Fruit fly (Drosophila melanogaster) whole organism, wandering third instar larva: Measurements from ENCODE around the gene colt.

Experiments
- Abd-B ChIP-seq: fragments of >200 bp; optimal IDR thresholded peaks from 2 replicates; lab custom pipeline; 2017; ENCODE audit warnings: missing biosample characterization, missing genetic modification characterization
- CG32264 ChIP-seq: fragments of 200-800 bp; sonication (Bioruptor generic); optimal IDR thresholded peaks from 2 replicates; lab custom pipeline; 2016; ENCODE audit warnings: missing biosample characterization, missing genetic modification characterization
- CG9705 ChIP-seq: fragments of 200-800 bp; sonication (Bioruptor generic); optimal IDR thresholded peaks from 2 replicates; lab custom pipeline; 2018; ENCODE audit warnings: missing biosample characterization, mild to moderate bottlenecking, missing genetic modification characterization
- CrebA ChIP-seq: fragments of 200-800 bp; sonication (Bioruptor generic); optimal IDR thresholded peaks from 2 replicates; lab custom pipeline; 2016; ENCODE audit warnings: missing biosample characterization, mild to moderate bottlenecking, missing genetic modification characterization, borderline replicate concordance
- Dfd ChIP-seq: fragments of >200 bp; optimal IDR thresholded peaks from 2 replicates; lab custom pipeline; 2017; ENCODE audit warnings: missing biosample characterization, missing genetic modification characterization
- Dif ChIP-seq: fragments of 200-275, 200-300 bp; sonication (Bioruptor generic); optimal IDR thresholded peaks from 2 replicates; lab custom pipeline; 2018; ENCODE audit warnings: missing biosample characterization, missing genetic modification characterization; ENCODE audit not compliant: partially characterized antibody
- GATAd ChIP-seq: sonication (Bioruptor generic); optimal IDR thresholded peaks from 2 replicates; lab custom pipeline; 2016; ENCODE audit warnings: missing biosample characterization, missing genetic modification characterization
- Hnf4 ChIP-seq: fragments of 200-800 bp; sonication (Bioruptor generic); optimal IDR thresholded peaks from 2 replicates; lab custom pipeline; 2016; ENCODE audit warnings: missing biosample characterization, mild to moderate bottlenecking, missing genetic modification characterization
- Hr78 ChIP-seq: fragments of >200 bp; optimal IDR thresholded peaks from 2 replicates; lab custom pipeline; 2017; ENCODE audit warnings: missing biosample characterization, missing genetic modification characterization
- Hr83 ChIP-seq: fragments of 200-300 bp; sonication (Bioruptor generic); optimal IDR thresholded peaks from 2 replicates; lab custom pipeline; 2016; ENCODE audit warnings: missing biosample characterization, mild to moderate bottlenecking, missing genetic modification characterization, moderate library complexity; ENCODE audit not compliant: poor library complexity, severe bottlenecking
- Jra ChIP-seq: sonication (Bioruptor generic); optimal IDR thresholded peaks from 2 replicates; lab custom pipeline; 2016; ENCODE audit warnings: missing biosample characterization, missing genetic modification characterization
- Mio ChIP-seq: sonication (Bioruptor generic); optimal IDR thresholded peaks from 2 replicates; lab custom pipeline; 2016; ENCODE audit warnings: missing biosample characterization, missing genetic modification characterization
- N ChIP-seq: fragments of >200 bp; optimal IDR thresholded peaks from 2 replicates; lab custom pipeline; 2018; ENCODE audit warnings: missing biosample characterization, missing external identifiers, missing genetic modification characterization
- OdsH ChIP-seq: fragments of 200-800 bp; sonication (Bioruptor generic); optimal IDR thresholded peaks from 2 replicates; lab custom pipeline; 2016; ENCODE audit warnings: missing biosample characterization, mild to moderate bottlenecking, missing genetic modification characterization
- Sp1 ChIP-seq: fragments of 200-800 bp; sonication (Bioruptor generic); optimal IDR thresholded peaks from 3 replicates; lab custom pipeline; 2019; ENCODE audit warnings: missing biosample characterization, mild to moderate bottlenecking, missing genetic modification characterization, moderate library complexity
- br ChIP-seq: fragments of 200-800 bp; sonication (Bioruptor generic); optimal IDR thresholded peaks from 2 replicates; lab custom pipeline; 2016; ENCODE audit warnings: missing biosample characterization, missing genetic modification characterization
- brk ChIP-seq: fragments of 200-800 bp; sonication (Bioruptor generic); optimal IDR thresholded peaks from 2 replicates; lab custom pipeline; 2016; ENCODE audit warnings: missing biosample characterization, mild to moderate bottlenecking, missing genetic modification characterization
- dl ChIP-seq, 2 experiments: fragments of 175-275, 200-275 bp in 1 of 2; fragments of 200-275 bp in 1 of 2; sonication (Bioruptor generic); optimal IDR thresholded peaks; lab custom pipeline; 2018; ENCODE audit warnings: mild to moderate bottlenecking in 2 of 2, missing biosample characterization in 2 of 2, missing genetic modification characterization in 2 of 2, moderate library complexity in 2 of 2; ENCODE audit not compliant: partially characterized antibody in 2 of 2, insufficient read depth in 1 of 2
- dmrt93B ChIP-seq: fragments of 200-800 bp; sonication (Bioruptor generic); optimal IDR thresholded peaks from 2 replicates; lab custom pipeline; 2018; ENCODE audit warnings: missing biosample characterization, mild to moderate bottlenecking, missing genetic modification characterization
- dsf ChIP-seq: sonication (Bioruptor generic); optimal IDR thresholded peaks from 2 replicates; lab custom pipeline; 2016; ENCODE audit warnings: missing biosample characterization, missing genetic modification characterization, borderline replicate concordance
- ey ChIP-seq: fragments of 200-800 bp; sonication (Bioruptor generic); optimal IDR thresholded peaks from 2 replicates; lab custom pipeline; 2016; ENCODE audit warnings: missing biosample characterization, missing genetic modification characterization
- foxo ChIP-seq, 2 experiments: fragments of 200-800 bp; sonication (Bioruptor generic); optimal IDR thresholded peaks; 2 replicates in 1 of 2; 3 replicates in 1 of 2; lab custom pipeline; 2016 to 2017; ENCODE audit warnings: missing biosample characterization in 2 of 2, missing genetic modification characterization in 2 of 2
- fru ChIP-seq: fragments of 200-800 bp; sonication (Bioruptor generic); optimal IDR thresholded peaks from 3 replicates; lab custom pipeline; 2016; ENCODE audit warnings: missing biosample characterization, mild to moderate bottlenecking, missing genetic modification characterization
- h ChIP-seq: fragments of 200-800 bp; sonication (Bioruptor generic); optimal IDR thresholded peaks from 3 replicates; lab custom pipeline; 2016; ENCODE audit warnings: missing biosample characterization, mild to moderate bottlenecking, missing genetic modification characterization
- jim ChIP-seq: fragments of 175-275, 200-325 bp; sonication (Bioruptor generic); optimal IDR thresholded peaks from 2 replicates; lab custom pipeline; 2016; ENCODE audit warnings: missing biosample characterization, mild to moderate bottlenecking, missing genetic modification characterization
- lola ChIP-seq: fragments of >200 bp; optimal IDR thresholded peaks from 2 replicates; lab custom pipeline; 2017; ENCODE audit warnings: missing biosample characterization, missing genetic modification characterization
- psq ChIP-seq: fragments of 200-800 bp; sonication (Bioruptor generic); optimal IDR thresholded peaks from 3 replicates; lab custom pipeline; 2017; ENCODE audit warnings: missing biosample characterization, mild to moderate bottlenecking, missing genetic modification characterization, moderate library complexity
- rgr ChIP-seq: fragments of 200-800 bp; sonication (Bioruptor generic); optimal IDR thresholded peaks from 3 replicates; lab custom pipeline; 2016; ENCODE audit warnings: missing biosample characterization, mild to moderate bottlenecking, missing genetic modification characterization
- sage ChIP-seq: fragments of 200-800 bp; sonication (Bioruptor generic); optimal IDR thresholded peaks from 2 replicates; lab custom pipeline; 2016; ENCODE audit warnings: missing biosample characterization, mild to moderate bottlenecking, missing genetic modification characterization
- sv ChIP-seq: fragments of 200-800 bp; sonication (Bioruptor generic); optimal IDR thresholded peaks from 3 replicates; lab custom pipeline; 2016; ENCODE audit warnings: missing biosample characterization, missing genetic modification characterization
- tai ChIP-seq: sonication (Bioruptor generic); optimal IDR thresholded peaks from 2 replicates; lab custom pipeline; 2016; ENCODE audit warnings: missing biosample characterization, missing genetic modification characterization
- usp ChIP-seq: fragments of >200 bp; optimal IDR thresholded peaks from 2 replicates; lab custom pipeline; 2017; ENCODE audit warnings: missing biosample characterization, missing genetic modification characterization
- woc ChIP-seq: sonication (Bioruptor generic); optimal IDR thresholded peaks from 2 replicates; lab custom pipeline; 2016; ENCODE audit warnings: missing biosample characterization, mild to moderate bottlenecking, missing genetic modification characterization

colt gene

dm6 chr2L:2802527-2802926 lies 32.7 kb upstream of the colt start:
- TF ChIP-seq h (GFP tag; lab: Kevin White, UChicago), result no peak
- TF ChIP-seq Jra (GFP tag; lab: Kevin White, UChicago), result no peak
- no peak for TF ChIP-seq tai (GFP tag; lab: Kevin White, UChicago)
- TF ChIP-seq Abd-B (GFP tag; lab: Kevin White, UChicago), result no peak
- no peak for TF ChIP-seq jim (GFP tag; lab: Kevin White, UChicago)
- TF ChIP-seq brk (GFP tag; lab: Kevin White, UChicago), result no peak
- TF ChIP-seq fru (GFP tag; lab: Kevin White, UChicago), result no peak
- no peak for TF ChIP-seq Hr83 (GFP tag; lab: Kevin White, UChicago)
- TF ChIP-seq CG9705 (GFP tag; lab: Kevin White, UChicago), result no peak
- TF ChIP-seq psq (GFP tag; lab: Kevin White, UChicago), result no peak
- TF ChIP-seq ey, result no peak
- no peak for TF ChIP-seq usp (GFP tag; lab: Kevin White, UChicago)

- TF ChIP-seq Hnf4, result no peak
- TF ChIP-seq psq (GFP tag; lab: Kevin White, UChicago), result no peak
- no peak for TF ChIP-seq CrebA
- TF ChIP-seq lola (GFP tag; lab: Kevin White, UChicago), result no peak
- TF ChIP-seq Hr78 (GFP tag; lab: Kevin White, UChicago), result no peak
- no peak for TF ChIP-seq GATAd (GFP tag; lab: Kevin White, UChicago)
- TF ChIP-seq h (GFP tag; lab: Kevin White, UChicago), result peak; percentile 28
These were observed 31.3 kb upstream of the colt start for dm6 chr2L:2800956-2801776.

- no peak for TF ChIP-seq CG32264 (GFP tag; lab: Kevin White, UChicago)
- no peak for TF ChIP-seq dsf (GFP tag; lab: Kevin White, UChicago)
- TF ChIP-seq dl (GFP tag; optimal IDR thresholded peaks at IDR 0.05; lab: Kevin White, UChicago; ENCODE audit: insufficient read depth in 1 of 2, partially characterized antibody in 2 of 2), result no peak
- TF ChIP-seq foxo (GFP tag; optimal IDR thresholded peaks at IDR 0.05; lab: Kevin White, UChicago), result no peak
- no peak for TF ChIP-seq woc (GFP tag; lab: Kevin White, UChicago)
- no peak for TF ChIP-seq Hnf4
- no peak for TF ChIP-seq usp (GFP tag; lab: Kevin White, UChicago)
- no peak for TF ChIP-seq br
- no peak for TF ChIP-seq fru (GFP tag; lab: Kevin White, UChicago)
- no peak for TF ChIP-seq sage (GFP tag; lab: Kevin White, UChicago)
These were observed 30.1 kb upstream of the colt start, which contains the start of gene Syt1 for dm6 chr2L:2799909-2800478. Gene Syt1, minus strand, starts transcription at chr2L:2799979.

dm6 chr2L:2797186-2797585 lies 27.3 kb upstream of the colt start:
- no peak for TF ChIP-seq sage (GFP tag; lab: Kevin White, UChicago)
- no peak for TF ChIP-seq dmrt93B (GFP tag; lab: Kevin White, UChicago)
- no peak for TF ChIP-seq Dfd
- no peak for TF ChIP-seq h (GFP tag; lab: Kevin White, UChicago)
- TF ChIP-seq usp (GFP tag; lab: Kevin White, UChicago), result no peak
- TF ChIP-seq woc (GFP tag; lab: Kevin White, UChicago), result no peak
- TF ChIP-seq jim (GFP tag; lab: Kevin White, UChicago), result no peak
- TF ChIP-seq fru (GFP tag; lab: Kevin White, UChicago), result no peak
- TF ChIP-seq Dif (GFP tag; lab: Kevin White, UChicago), result no peak
- TF ChIP-seq N (GFP tag; lab: Kevin White, UChicago), result no peak
- TF ChIP-seq, all 38 proteins: peak for 0

- no peak for TF ChIP-seq brk (GFP tag; lab: Kevin White, UChicago)
- no peak for TF ChIP-seq Jra (GFP tag; lab: Kevin White, UChicago)
- TF ChIP-seq sv (GFP tag; lab: Kevin White, UChicago), result no peak
- no peak for TF ChIP-seq OdsH (GFP tag; lab: Kevin White, UChicago)
- TF ChIP-seq tai (GFP tag; lab: Kevin White, UChicago), result no peak
- no peak for TF ChIP-seq lola (GFP tag; lab: Kevin White, UChicago)
- no peak for TF ChIP-seq Hnf4
- TF ChIP-seq dl (GFP tag; optimal IDR thresholded peaks at IDR 0.05; lab: Kevin White, UChicago; ENCODE audit: insufficient read depth in 1 of 2, partially characterized antibody in 2 of 2), result no peak
- TF ChIP-seq Mio (GFP tag; lab: Kevin White, UChicago), result no peak
- no peak for TF ChIP-seq rgr (GFP tag; lab: Kevin White, UChicago)
- TF ChIP-seq CrebA, result no peak
- TF ChIP-seq Dif (GFP tag; lab: Kevin White, UChicago), result no peak
- TF ChIP-seq ey, result no peak
- no peak for TF ChIP-seq sage (GFP tag; lab: Kevin White, UChicago)
- TF ChIP-seq Hr78 (GFP tag; lab: Kevin White, UChicago), result no peak
- no peak for TF ChIP-seq Sp1
- no peak for TF ChIP-seq Hr83 (GFP tag; lab: Kevin White, UChicago)
- no peak for TF ChIP-seq Dfd
- TF ChIP-seq fru (GFP tag; lab: Kevin White, UChicago), result no peak
These were observed 12.9 kb upstream of the colt start for dm6 chr2L:2782790-2783189.
